Fruit fly (Drosophila melanogaster): ENCODE results near the gene AttD.

The AttD gene

DNA sequence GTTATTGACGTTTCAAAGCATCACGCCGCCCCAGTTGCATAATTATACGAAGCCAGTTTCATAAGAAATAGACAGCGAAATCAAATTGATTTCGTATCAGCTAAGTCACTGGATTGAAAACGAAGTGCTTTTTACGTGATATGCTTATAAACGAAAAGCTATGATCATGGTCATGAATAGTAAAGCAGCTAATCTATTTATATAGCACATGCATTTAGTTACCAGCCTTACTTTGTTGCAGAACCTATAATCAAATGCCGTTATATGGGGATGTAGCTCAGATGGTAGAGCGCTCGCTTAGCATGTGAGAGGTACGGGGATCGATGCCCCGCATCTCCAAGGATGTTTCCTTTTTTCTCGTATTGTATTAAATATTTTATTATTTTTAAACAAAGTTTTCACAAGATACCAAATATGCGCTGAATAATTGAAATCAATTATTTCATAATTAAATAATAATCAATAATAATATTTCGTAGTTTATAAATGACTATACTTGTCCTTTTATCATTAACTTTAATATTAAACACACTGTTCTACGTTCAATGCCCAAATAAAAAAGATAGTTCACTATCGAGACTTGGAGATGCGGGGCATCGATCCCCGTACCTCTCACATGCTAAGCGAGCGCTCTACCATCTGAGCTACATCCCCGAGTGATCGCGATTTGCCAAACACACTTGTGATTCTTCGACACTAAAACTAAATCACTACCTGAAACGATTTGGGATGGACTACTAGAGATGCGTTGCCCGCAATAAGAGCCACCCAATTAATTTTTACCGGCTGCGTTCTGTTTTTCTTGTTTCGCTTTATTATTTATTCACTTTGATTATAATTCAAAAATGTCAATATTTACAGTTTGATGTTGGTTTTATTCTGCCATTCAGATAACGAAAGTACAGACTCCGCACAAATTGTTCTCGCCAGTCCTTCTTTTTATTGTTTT lies 21.3 kb downstream of the AttD start (continued):
- peak; percentile 62; the same call in 1 of the 2 replicates for TF ChIP-seq sna (GFP tag; IDR thresholded peaks at IDR 0.05; ENCODE audit: partially characterized antibody)
- no peak for TF ChIP-seq NC2α (GFP tag; optimal IDR thresholded peaks at IDR 0.05)
- no peak for TF ChIP-seq gce (GFP tag; IDR thresholded peaks at IDR 0.05)
- no peak for TF ChIP-seq az2 (GFP tag; optimal IDR thresholded peaks at IDR 0.05)
- no peak for TF ChIP-seq CG3163 (GFP tag; optimal IDR thresholded peaks at IDR 0.05)
- TF ChIP-seq CG17359 (tag; optimal IDR thresholded peaks at IDR 0.05): peak; percentile 10
- TF ChIP-seq Mad (GFP tag; optimal IDR thresholded peaks at IDR 0.05): no peak
- TF ChIP-seq sug (tag; optimal IDR thresholded peaks at IDR 0.05): no peak
- no peak for TF ChIP-seq CG1832 (GFP tag; optimal IDR thresholded peaks at IDR 0.05)
- TF ChIP-seq ham (GFP tag; IDR thresholded peaks at IDR 0.05): no peak
- TF ChIP-seq Dbx (GFP tag; IDR thresholded peaks at IDR 0.05): no peak
- no peak for TF ChIP-seq gcm (GFP tag; optimal IDR thresholded peaks at IDR 0.05)
- TF ChIP-seq CG10543 (GFP tag; optimal IDR thresholded peaks at IDR 0.05): no peak
- TF ChIP-seq CG1529 (GFP tag; optimal IDR thresholded peaks at IDR 0.05): no peak
- TF ChIP-seq Six4 (GFP tag; optimal IDR thresholded peaks at IDR 0.05): no peak
- TF ChIP-seq Rx (GFP tag; IDR thresholded peaks at IDR 0.05): no peak
- no peak for TF ChIP-seq croc (GFP tag; conservative IDR thresholded peaks at IDR 0.05)
- no peak for TF ChIP-seq CG10565 (GFP tag; optimal IDR thresholded peaks at IDR 0.05)
- TF ChIP-seq phol (tag; optimal IDR thresholded peaks at IDR 0.05): no peak
- TF ChIP-seq dimm (GFP tag; IDR thresholded peaks at IDR 0.05): no peak
- TF ChIP-seq schlank (tag; optimal IDR thresholded peaks at IDR 0.05): no peak
- TF ChIP-seq Xrp1 (GFP tag; IDR thresholded peaks at IDR 0.05): 0 out of 2 replicates have a peak, but pooled peaks have one; percentile 21
- TF ChIP-seq CG2889 (GFP tag; IDR thresholded peaks at IDR 0.05): no peak
- TF ChIP-seq tna (GFP tag; IDR thresholded peaks at IDR 0.05; ENCODE audit: partially characterized antibody): peak; percentile 59; the same call in 1 of the 2 replicates
- TF ChIP-seq gt (GFP tag; IDR thresholded peaks at IDR 0.05): no peak
- peak; percentile 74; the same call in 1 of the 3 replicates for TF ChIP-seq HLH4C (GFP tag; IDR thresholded peaks at IDR 0.05; ENCODE audit: partially characterized antibody)
- TF ChIP-seq vvl (GFP tag; IDR thresholded peaks at IDR 0.05): peak; percentile 73; the same call in 1 of the 2 replicates
- TF ChIP-seq CG30431 (GFP tag; optimal IDR thresholded peaks at IDR 0.05): no peak
- no peak for TF ChIP-seq sim (GFP tag; IDR thresholded peaks at IDR 0.05)
- no peak for TF ChIP-seq CG1792 (GFP tag; optimal IDR thresholded peaks at IDR 0.05)
- TF ChIP-seq CG16863 (GFP tag; optimal IDR thresholded peaks at IDR 0.05): no peak
- TF ChIP-seq z (GFP tag; IDR thresholded peaks at IDR 0.05): 0 out of 3 replicates have a peak, but pooled peaks have one; percentile 21
- TF ChIP-seq CG3726 (GFP tag; IDR thresholded peaks at IDR 0.05): no peak
- no peak for TF ChIP-seq CG11560 (tag; IDR thresholded peaks at IDR 0.05)
- no peak for TF ChIP-seq CG10654 (GFP tag; optimal IDR thresholded peaks at IDR 0.05)
- TF ChIP-seq inv (GFP tag; IDR thresholded peaks at IDR 0.05; ENCODE audit: partially characterized antibody): peak; percentile 41; the same call in 1 of the 2 replicates
- TF ChIP-seq CG7963 (GFP tag; IDR thresholded peaks at IDR 0.05; ENCODE audit: partially characterized antibody): peak; percentile 64; the same call in 1 of the 3 replicates
- no peak for TF ChIP-seq CG43689 (GFP tag; IDR thresholded peaks at IDR 0.05)
- TF ChIP-seq CG11504 (tag; optimal IDR thresholded peaks at IDR 0.05): no peak
- TF ChIP-seq Dek (tag; optimal IDR thresholded peaks at IDR 0.05): no peak
- TF ChIP-seq usp (GFP tag; optimal IDR thresholded peaks at IDR 0.05): no peak
- no peak for TF ChIP-seq H15 (GFP tag; IDR thresholded peaks at IDR 0.05)
- no peak for TF ChIP-seq CG4707 (GFP tag; optimal IDR thresholded peaks at IDR 0.05)
- TF ChIP-seq toy (GFP tag; IDR thresholded peaks at IDR 0.05): no peak
- peak; percentile 6 for TF ChIP-seq kni (GFP tag; optimal IDR thresholded peaks at IDR 0.05)
- TF ChIP-seq caup (GFP tag; optimal IDR thresholded peaks at IDR 0.05; ENCODE audit: severe bottlenecking): no peak
- TF ChIP-seq CG9727 (GFP tag; optimal IDR thresholded peaks at IDR 0.05): no peak
- no peak for TF ChIP-seq bab2 (GFP tag; optimal IDR thresholded peaks at IDR 0.05)
- no peak for TF ChIP-seq Usf (GFP tag; optimal IDR thresholded peaks at IDR 0.05)
